Fruit fly (Drosophila melanogaster) whole organism, embryonic: Measurements from ENCODE around the gene Mnn1.

Source experiments
- CG10654 ChIP-seq: fragments of 200-800 bp; sonication (Bioruptor generic); optimal IDR thresholded peaks from 2 replicates; lab custom pipeline; 2016; ENCODE audit warnings: missing biosample characterization, missing genetic modification characterization
- Lpt ChIP-seq: fragments of >200 bp; optimal IDR thresholded peaks from 2 replicates; lab custom pipeline; 2018; ENCODE audit warnings: missing biosample characterization, missing genetic modification characterization
- PHDP ChIP-seq: fragments of 200-800 bp; sonication (Bioruptor generic); optimal IDR thresholded peaks from 3 replicates; lab custom pipeline; 2018; ENCODE audit warnings: missing biosample characterization, mild to moderate bottlenecking, missing genetic modification characterization, moderate library complexity
- amos ChIP-seq: fragments of 200-800 bp; sonication (Bioruptor generic); IDR thresholded peaks from 2 replicates; pipeline ENCODE4 v1.3.6; 2022; ENCODE audit warnings: missing biosample characterization, missing genetic modification characterization; ENCODE audit not compliant: partially characterized antibody
- crol ChIP-seq: fragments of 200-800 bp; sonication (Bioruptor generic); IDR thresholded peaks from 2 replicates; pipeline ENCODE4 v1.3.6; 2022; ENCODE audit warnings: missing biosample characterization, missing genetic modification characterization
- pfk ChIP-seq: fragments of 200-800 bp; sonication (Bioruptor generic); optimal IDR thresholded peaks from 2 replicates; lab custom pipeline; 2018; ENCODE audit warnings: missing biosample characterization, mild to moderate bottlenecking, missing genetic modification characterization, moderate library complexity
- pho ChIP-seq: fragments of 200-800 bp; sonication (Bioruptor generic); optimal IDR thresholded peaks from 2 replicates; lab custom pipeline; 2016; ENCODE audit warnings: missing biosample characterization, missing genetic modification characterization

DNA sequence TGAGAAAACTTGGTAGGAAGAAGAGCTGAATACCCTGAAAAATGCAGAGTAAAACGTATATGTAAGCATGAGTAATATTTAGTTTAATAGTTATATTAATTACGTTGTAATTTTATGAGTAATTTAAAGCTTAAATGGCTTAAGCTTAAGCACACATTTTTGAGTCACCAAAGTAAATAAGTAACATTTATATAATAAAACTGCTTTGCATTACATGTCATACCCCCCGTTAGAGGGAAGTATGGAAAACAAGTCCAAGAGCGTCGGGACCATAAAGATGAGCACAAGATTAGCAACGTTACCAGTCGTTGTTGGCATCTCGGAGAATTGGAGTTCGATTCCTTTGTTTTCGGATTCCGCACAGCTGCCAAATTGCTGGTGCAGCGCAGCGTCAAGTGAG, 38.2 kb downstream of the Mnn1 start:
- TF ChIP-seq PHDP (tag; lab: Kevin White, UChicago): no peak
- TF ChIP-seq CG10654 (GFP tag; lab: Kevin White, UChicago): no peak
- TF ChIP-seq amos (GFP tag; lab: Robert Waterston, UW): no peak
- TF ChIP-seq crol (GFP tag; lab: Robert Waterston, UW): no peak
- TF ChIP-seq pho (GFP tag; lab: Kevin White, UChicago): no peak
- TF ChIP-seq Lpt (GFP tag; lab: Kevin White, UChicago): no peak
- TF ChIP-seq pfk (GFP tag; lab: Kevin White, UChicago): no peak
